Fruit fly (Drosophila melanogaster) whole organism, embryonic: ENCODE measurements around the gene vito.

Experiments used
- Aef1 ChIP-seq: fragments of 200-800 bp; sonication (Bioruptor generic); IDR thresholded peaks from 3 replicates; pipeline ENCODE4 v1.3.6; 2022; ENCODE audit warnings: missing biosample characterization, missing genetic modification characterization
- CG10209 ChIP-seq: fragments of 200-800 bp; sonication (Bioruptor generic); optimal IDR thresholded peaks from 3 replicates; lab custom pipeline; 2017; ENCODE audit warnings: missing biosample characterization, mild to moderate bottlenecking, missing genetic modification characterization, missing genetic modification reagents
- CG1024 ChIP-seq: fragments of 200-800 bp; sonication (Bioruptor generic); IDR thresholded peaks from 2 replicates; pipeline ENCODE4 v1.3.6; 2022; ENCODE audit warnings: missing biosample characterization, missing genetic modification characterization
- CG10366 ChIP-seq: fragments of 200-800 bp; sonication (Bioruptor generic); IDR thresholded peaks from 2 replicates; pipeline ENCODE4 v1.3.6; 2022; ENCODE audit warnings: missing biosample characterization, missing genetic modification characterization
- CG1233 ChIP-seq: fragments of 200-800 bp; sonication (Bioruptor generic); optimal IDR thresholded peaks from 4 replicates; lab custom pipeline; 2018; ENCODE audit warnings: missing biosample characterization, mild to moderate bottlenecking, missing genetic modification characterization
- CG14860 ChIP-seq: fragments of 200-800 bp; sonication (Bioruptor generic); IDR thresholded peaks from 3 replicates; pipeline ENCODE4 v1.3.6; 2022; ENCODE audit warnings: missing biosample characterization, missing genetic modification characterization; ENCODE audit not compliant: partially characterized antibody
- CG1647 ChIP-seq: fragments of 200-800 bp; sonication (Bioruptor generic); optimal IDR thresholded peaks from 3 replicates; lab custom pipeline; 2016; ENCODE audit warnings: missing biosample characterization, missing genetic modification characterization
- CG2199 ChIP-seq: fragments of 200-800 bp; sonication (Bioruptor generic); IDR thresholded peaks from 3 replicates; pipeline ENCODE4 v1.3.6; 2022; ENCODE audit warnings: missing biosample characterization, missing genetic modification characterization
- CG2202 ChIP-seq: fragments of 200-800 bp; sonication (Bioruptor generic); optimal IDR thresholded peaks from 2 replicates; lab custom pipeline; 2018; ENCODE audit warnings: missing biosample characterization, mild to moderate bottlenecking, missing genetic modification characterization
- CG3847 ChIP-seq: fragments of 200-800 bp; sonication (Bioruptor generic); IDR thresholded peaks from 2 replicates; pipeline ENCODE4 v1.3.6; 2022; ENCODE audit warnings: missing biosample characterization, missing genetic modification characterization
- CG5180 ChIP-seq: fragments of 200-800 bp; sonication (Bioruptor generic); optimal IDR thresholded peaks from 3 replicates; lab custom pipeline; 2017; ENCODE audit warnings: missing biosample characterization, missing genetic modification characterization, mild to moderate bottlenecking, moderate library complexity, missing genetic modification reagents
- CG6683 ChIP-seq: fragments of 200-800 bp; sonication (Bioruptor generic); optimal IDR thresholded peaks from 2 replicates; lab custom pipeline; 2017; ENCODE audit warnings: missing biosample characterization, mild to moderate bottlenecking, missing genetic modification characterization, missing genetic modification reagents
- CG6791 ChIP-seq: fragments of 200-800 bp; sonication (Bioruptor generic); IDR thresholded peaks from 3 replicates; pipeline ENCODE4 v1.3.6; 2022; ENCODE audit warnings: missing biosample characterization, missing genetic modification characterization; ENCODE audit not compliant: partially characterized antibody
- CG7963 ChIP-seq: fragments of 200-800 bp; sonication (Bioruptor generic); IDR thresholded peaks from 3 replicates; pipeline ENCODE4 v1.3.6; 2022; ENCODE audit warnings: missing biosample characterization, missing genetic modification characterization; ENCODE audit not compliant: partially characterized antibody
- CG9797 ChIP-seq: fragments of 200-800 bp; sonication (Bioruptor generic); optimal IDR thresholded peaks from 3 replicates; lab custom pipeline; 2018; ENCODE audit warnings: missing biosample characterization, mild to moderate bottlenecking, missing genetic modification characterization
- D ChIP-seq, 2 experiments: fragments of 200-800 bp in 1 of 2; fragments of >200 bp in 1 of 2; sonication (Bioruptor generic) in 1 of 2; optimal IDR thresholded peaks; 2 replicates in 1 of 2; 3 replicates in 1 of 2; lab custom pipeline; 2017; ENCODE audit warnings: mild to moderate bottlenecking in 1 of 2, missing biosample characterization in 1 of 2, missing genetic modification characterization in 1 of 2, missing genetic modification reagents in 1 of 2
- Dip2 ChIP-seq: fragments of 200-800 bp; sonication (Bioruptor generic); IDR thresholded peaks from 2 replicates; pipeline ENCODE4 v1.3.6; 2022; ENCODE audit warnings: missing biosample characterization, missing genetic modification characterization
- Dref ChIP-seq: fragments of 200-800 bp; sonication (Bioruptor generic); IDR thresholded peaks from 2 replicates; pipeline ENCODE4 v1.3.6; 2022; ENCODE audit warnings: missing biosample characterization, missing genetic modification characterization
- H2.0 ChIP-seq: fragments of 200-800 bp; sonication (Bioruptor generic); IDR thresholded peaks from 2 replicates; pipeline ENCODE4 v1.3.6; 2022; ENCODE audit warnings: missing biosample characterization, missing genetic modification characterization
- Hand ChIP-seq: fragments of 200-800 bp; sonication (Bioruptor generic); optimal IDR thresholded peaks from 2 replicates; lab custom pipeline; 2017; ENCODE audit warnings: mild to moderate bottlenecking, missing biosample characterization, missing genetic modification reagents, missing genetic modification characterization
- Lhr ChIP-seq: fragments of 200-800 bp; sonication (Bioruptor generic); optimal IDR thresholded peaks from 3 replicates; lab custom pipeline; 2017; ENCODE audit warnings: mild to moderate bottlenecking, missing biosample characterization, missing genetic modification reagents, missing genetic modification characterization
- Med ChIP-seq: fragments of 200-800 bp; sonication (Bioruptor generic); peaks from one replicate; lab custom pipeline; 2016; ENCODE audit warnings: missing biosample characterization, missing genetic modification characterization, mild to moderate bottlenecking, inconsistent platforms, moderate library complexity
- NK7.1 ChIP-seq: fragments of 200-800 bp; sonication (Bioruptor generic); optimal IDR thresholded peaks from 3 replicates; lab custom pipeline; 2016; ENCODE audit warnings: missing biosample characterization, missing genetic modification characterization
- Optix ChIP-seq: fragments of 200-800 bp; sonication (Bioruptor generic); IDR thresholded peaks from 3 replicates; pipeline ENCODE4 v1.3.6; 2022; ENCODE audit warnings: missing biosample characterization, missing genetic modification characterization
- Sox102F ChIP-seq: fragments of 200-800 bp; sonication (Bioruptor generic); optimal IDR thresholded peaks from 2 replicates; lab custom pipeline; 2018; ENCODE audit warnings: missing biosample characterization, mild to moderate bottlenecking, missing genetic modification characterization, moderate library complexity
- Usf ChIP-seq: fragments of 200-800 bp; sonication (Bioruptor generic); optimal IDR thresholded peaks from 2 replicates; lab custom pipeline; 2017; ENCODE audit warnings: missing genotype, missing biosample characterization, missing genetic modification characterization
- ap ChIP-seq: fragments of 200-800 bp; sonication (Bioruptor generic); IDR thresholded peaks from 2 replicates; pipeline ENCODE4 v1.3.6; 2022; ENCODE audit warnings: missing biosample characterization, missing genetic modification characterization
- btn ChIP-seq: fragments of 200-800 bp; sonication (Bioruptor generic); optimal IDR thresholded peaks from 2 replicates; lab custom pipeline; 2016; ENCODE audit warnings: missing biosample characterization, missing genetic modification characterization
- cato ChIP-seq: fragments of 200-800 bp; sonication (Bioruptor generic); optimal IDR thresholded peaks from 2 replicates; lab custom pipeline; 2016; ENCODE audit warnings: missing biosample characterization, missing genetic modification characterization, borderline replicate concordance
- croc ChIP-seq: fragments of 200-800 bp; sonication (Bioruptor generic); conservative IDR thresholded peaks from 3 replicates; pipeline ENCODE4 v1.3.6; 2022; ENCODE audit warnings: missing biosample characterization, missing genetic modification characterization
- dmrt99B ChIP-seq: fragments of 200-800 bp; sonication (Bioruptor generic); optimal IDR thresholded peaks from 2 replicates; lab custom pipeline; 2018; ENCODE audit warnings: missing biosample characterization, mild to moderate bottlenecking, missing genetic modification characterization, moderate library complexity
- ewg ChIP-seq: fragments of 200-800 bp; sonication (Bioruptor generic); optimal IDR thresholded peaks from 3 replicates; lab custom pipeline; 2017; ENCODE audit warnings: mild to moderate bottlenecking, missing biosample characterization, missing genetic modification reagents, missing genetic modification characterization
- gfzf ChIP-seq: fragments of 200-800 bp; sonication (Bioruptor generic); optimal IDR thresholded peaks from 2 replicates; lab custom pipeline; 2016; ENCODE audit warnings: missing biosample characterization, mild to moderate bottlenecking, missing genetic modification characterization, moderate library complexity
- hkb ChIP-seq, 2 experiments: fragments of 200-800 bp in 1 of 2; fragments of >200 bp in 1 of 2; sonication (Bioruptor generic) in 1 of 2; IDR thresholded peaks in 1 of 2; optimal IDR thresholded peaks in 1 of 2; 2 replicates each; pipeline versions ENCODE4 v1.3.6 to Lab custom; 2017 to 2022; ENCODE audit warnings: missing biosample characterization in 1 of 2, missing genetic modification characterization in 1 of 2
- klu ChIP-seq: fragments of 200-800 bp; sonication (Bioruptor generic); IDR thresholded peaks from 2 replicates; pipeline ENCODE4 v1.3.6; 2022; ENCODE audit warnings: missing biosample characterization, missing genetic modification characterization
- mam ChIP-seq: fragments of 200-800 bp; sonication (Bioruptor generic); optimal IDR thresholded peaks from 3 replicates; lab custom pipeline; 2016; ENCODE audit warnings: missing biosample characterization, missing genetic modification characterization
- pnt ChIP-seq: fragments of 200-800 bp; sonication (Bioruptor generic); optimal IDR thresholded peaks from 3 replicates; lab custom pipeline; 2016; ENCODE audit warnings: missing biosample characterization, missing genetic modification characterization
- ranshi ChIP-seq: fragments of 200-800 bp; sonication (Bioruptor generic); IDR thresholded peaks from 2 replicates; pipeline ENCODE4 v1.3.6; 2022; ENCODE audit warnings: missing biosample characterization, missing genetic modification characterization
- ro ChIP-seq: fragments of 200-800 bp; sonication (Bioruptor generic); IDR thresholded peaks from 2 replicates; pipeline ENCODE4 v1.3.6; 2022; ENCODE audit warnings: missing biosample characterization, missing genetic modification characterization
- row ChIP-seq: fragments of 200-800 bp; sonication (Bioruptor generic); IDR thresholded peaks from 3 replicates; pipeline ENCODE4 v1.3.6; 2022; ENCODE audit warnings: missing biosample characterization, missing genetic modification characterization
- sc ChIP-seq, 3 experiments: fragments of >200 bp in 2 of 3; fragments of 200-800 bp in 1 of 3; sonication (Bioruptor generic) in 1 of 3; optimal IDR thresholded peaks; 2 replicates in 2 of 3; 3 replicates in 1 of 3; lab custom pipeline; 2017; ENCODE audit warnings: mild to moderate bottlenecking in 1 of 3, missing biosample characterization in 1 of 3, missing genetic modification characterization in 1 of 3, missing genetic modification reagents in 1 of 3
- sd ChIP-seq: fragments of 200-800 bp; sonication (Bioruptor generic); optimal IDR thresholded peaks from 3 replicates; lab custom pipeline; 2018; ENCODE audit warnings: missing biosample characterization, mild to moderate bottlenecking, missing genetic modification characterization, moderate library complexity
- tap ChIP-seq: fragments of 200-800 bp; optimal IDR thresholded peaks from 3 replicates; lab custom pipeline; 2019; ENCODE audit warnings: missing biosample characterization, mild to moderate bottlenecking, missing genetic modification characterization, moderate library complexity
- twi ChIP-seq: fragments of 200-800 bp; optimal IDR thresholded peaks from 2 replicates; lab custom pipeline; 2019; ENCODE audit warnings: missing biosample characterization, mild to moderate bottlenecking, missing genetic modification characterization, moderate library complexity
- vnd ChIP-seq: fragments of 200-800 bp; sonication (Bioruptor generic); IDR thresholded peaks from 3 replicates; pipeline ENCODE4 v1.3.6; 2022; ENCODE audit warnings: missing biosample characterization, missing genetic modification characterization; ENCODE audit not compliant: partially characterized antibody
- wdn ChIP-seq: fragments of 200-800 bp; sonication (Bioruptor generic); IDR thresholded peaks from 2 replicates; pipeline ENCODE4 v1.3.6; 2022; ENCODE audit warnings: missing biosample characterization, missing genetic modification characterization
- zen2 ChIP-seq: fragments of 200-800 bp; sonication (Bioruptor generic); IDR thresholded peaks from 3 replicates; pipeline ENCODE4 v1.3.6; 2022; ENCODE audit warnings: missing biosample characterization, missing genetic modification characterization; ENCODE audit not compliant: partially characterized antibody

vito gene

dm6 chr3L:5752903-5753604 lies 24.1 kb downstream of the vito start, which contains the start of gene Usp47 (continued):
- TF ChIP-seq CG5180 (no peak), vnd (GFP tag; lab: Robert Waterston, UW) (peak; percentile 38; the same call in 1 of the 3 replicates), dmrt99B (tag; lab: Kevin White, UChicago) (no peak), zen2 (no peak), Lhr (GFP tag; lab: Kevin White, UChicago) (no peak), mam (GFP tag; lab: Kevin White, UChicago) (no peak), tap (no peak), Hand (GFP tag; lab: Kevin White, UChicago) (no peak), ewg (GFP tag; lab: Kevin White, UChicago) (no peak), row (GFP tag; lab: Robert Waterston, UW) (no peak; the same call in 2 of the 3 replicates), CG9797 (GFP tag; lab: Kevin White, UChicago) (peak; percentile 74), CG2202 (tag; lab: Kevin White, UChicago) (no peak), CG2199 (GFP tag; lab: Robert Waterston, UW) (no peak), CG1647 (GFP tag; lab: Kevin White, UChicago) (no peak), Optix (GFP tag; lab: Robert Waterston, UW) (no peak), gfzf (peak; percentile 89), ro (no peak), Sox102F (GFP tag; lab: Kevin White, UChicago) (no peak), CG1233 (GFP tag; lab: Kevin White, UChicago) (no peak), Aef1 (GFP tag; lab: Robert Waterston, UW) (no peak), Med (GFP tag; lab: Kevin White, UChicago) (peak; percentile 88), sc (optimal IDR thresholded peaks at IDR 0.05; lab: Kevin White, UChicago) (no peak), sc (GFP tag; optimal IDR thresholded peaks at IDR 0.05; lab: Kevin White, UChicago) (no peak), D (optimal IDR thresholded peaks at IDR 0.05; lab: Kevin White, UChicago) (peak; percentile 58), D (GFP tag; optimal IDR thresholded peaks at IDR 0.05; lab: Kevin White, UChicago) (no peak), btn (GFP tag; lab: Kevin White, UChicago) (no peak), wdn (no peak), twi (no peak), CG14860 (GFP tag; lab: Robert Waterston, UW) (no peak), H2.0 (GFP tag; lab: Robert Waterston, UW) (no peak), Usf (GFP tag; lab: Kevin White, UChicago) (no peak), CG7963 (no peak), CG3847 (GFP tag; lab: Robert Waterston, UW) (peak; percentile 16; the same call in 1 of the 2 replicates), CG10366 (GFP tag; lab: Robert Waterston, UW) (no peak), CG6683 (GFP tag; lab: Kevin White, UChicago) (no peak), CG10209 (GFP tag; lab: Kevin White, UChicago) (no peak), croc (no peak), NK7.1 (GFP tag; lab: Kevin White, UChicago) (no peak), CG6791 (GFP tag; lab: Robert Waterston, UW) (0 out of 3 replicates have a peak, but pooled peaks have one; percentile 31), Dip2 (GFP tag; lab: Robert Waterston, UW) (no peak), ap (no peak), sd (no peak), CG1024 (GFP tag; lab: Robert Waterston, UW) (no peak), klu (GFP tag; lab: Robert Waterston, UW) (no peak), pnt (GFP tag; lab: Kevin White, UChicago) (no peak), cato (GFP tag; lab: Kevin White, UChicago) (no peak), Dref (GFP tag; lab: Robert Waterston, UW) (peak; percentile 39; the same call in 1 of the 2 replicates), hkb (optimal IDR thresholded peaks at IDR 0.05; lab: Kevin White, UChicago) (no peak), hkb (GFP tag; IDR thresholded peaks at IDR 0.05; lab: Robert Waterston, UW) (0 out of 2 replicates have a peak, but pooled peaks have one; percentile 10), ranshi (GFP tag; lab: Robert Waterston, UW) (no peak)
